Fruit fly (Drosophila melanogaster) whole organism, pupa: ENCODE measurements around the gene CG43075.
A peak's percentile ranks its signal among the peaks of the same experiment; 100 is the strongest.

Experiments used
- CG10348 ChIP-seq: fragments of 200-800 bp; sonication (Bioruptor generic); IDR thresholded peaks from 2 replicates; pipeline ENCODE4 v1.3.6; 2022; ENCODE audit warnings: missing biosample characterization, missing genetic modification characterization
- CG12605 ChIP-seq: fragments of 200-800 bp; sonication (Bioruptor generic); IDR thresholded peaks from 2 replicates; pipeline ENCODE4 v1.3.6; 2022; ENCODE audit warnings: missing biosample characterization, missing genetic modification characterization
- CG13204 ChIP-seq: fragments of 200-800 bp; sonication (Bioruptor generic); optimal IDR thresholded peaks from 2 replicates; lab custom pipeline; 2018; ENCODE audit warnings: missing biosample characterization, mild to moderate bottlenecking, missing genetic modification characterization, moderate library complexity
- CG14655 ChIP-seq: fragments of 200-800 bp; sonication (Bioruptor generic); optimal IDR thresholded peaks from 3 replicates; lab custom pipeline; 2017; ENCODE audit warnings: mild to moderate bottlenecking, missing biosample characterization, missing genetic modification reagents, missing genetic modification characterization
- CG15710 ChIP-seq: fragments of 200-800 bp; sonication (Bioruptor generic); optimal IDR thresholded peaks from 2 replicates; lab custom pipeline; 2018; ENCODE audit warnings: missing biosample characterization, mild to moderate bottlenecking, missing genetic modification characterization, moderate library complexity
- CG17806 ChIP-seq: fragments of 200-800 bp; sonication (Bioruptor generic); optimal IDR thresholded peaks from 2 replicates; lab custom pipeline; 2018; ENCODE audit warnings: missing biosample characterization, mild to moderate bottlenecking, missing genetic modification characterization, moderate library complexity
- CG32121 ChIP-seq: fragments of 200-800 bp; sonication (Bioruptor generic); IDR thresholded peaks from 2 replicates; pipeline ENCODE4 v1.3.6; 2022; ENCODE audit warnings: missing biosample characterization, missing genetic modification characterization
- CG34367 ChIP-seq: fragments of 200-800 bp; sonication (Bioruptor generic); optimal IDR thresholded peaks from 2 replicates; lab custom pipeline; 2018; ENCODE audit warnings: missing biosample characterization, mild to moderate bottlenecking, missing genetic modification characterization
- CG4496 ChIP-seq: fragments of 200-800 bp; sonication (Bioruptor generic); IDR thresholded peaks from 3 replicates; pipeline ENCODE4 v1.3.6; 2022; ENCODE audit warnings: missing biosample characterization, missing genetic modification characterization
- CG8159 ChIP-seq: fragments of 200-800 bp; sonication (Bioruptor generic); optimal IDR thresholded peaks from 3 replicates; lab custom pipeline; 2018; ENCODE audit warnings: missing biosample characterization, mild to moderate bottlenecking, missing genetic modification characterization, moderate library complexity
- CG8301 ChIP-seq: fragments of 200-800 bp; sonication (Bioruptor generic); optimal IDR thresholded peaks from 2 replicates; lab custom pipeline; 2018; ENCODE audit warnings: missing biosample characterization, mild to moderate bottlenecking, missing genetic modification characterization
- CG9948 ChIP-seq: fragments of 200-800 bp; sonication (Bioruptor generic); optimal IDR thresholded peaks from 2 replicates; lab custom pipeline; 2018; ENCODE audit warnings: missing biosample characterization, mild to moderate bottlenecking, missing genetic modification characterization, moderate library complexity
- D1 ChIP-seq: fragments of 200-800 bp; sonication (Bioruptor generic); optimal IDR thresholded peaks from 2 replicates; lab custom pipeline; 2018; ENCODE audit warnings: missing biosample characterization, mild to moderate bottlenecking, missing genetic modification characterization, moderate library complexity
- EcR ChIP-seq: fragments of 200-800 bp; sonication (Bioruptor generic); optimal IDR thresholded peaks from 3 replicates; lab custom pipeline; 2019; ENCODE audit warnings: missing biosample characterization, missing genetic modification characterization, mild to moderate bottlenecking, moderate library complexity, missing genetic modification reagents
- Ets98B ChIP-seq: fragments of 200-800 bp; sonication (Bioruptor generic); IDR thresholded peaks from 2 replicates; pipeline ENCODE4 v1.3.6; 2022; ENCODE audit warnings: missing biosample characterization, missing genetic modification characterization
- Pif1A ChIP-seq: fragments of 200-800 bp; sonication (Bioruptor generic); optimal IDR thresholded peaks from 3 replicates; lab custom pipeline; 2016; ENCODE audit warnings: missing biosample characterization, missing genetic modification characterization
- Pif1B ChIP-seq: fragments of 200-800 bp; sonication (Bioruptor generic); optimal IDR thresholded peaks from 3 replicates; lab custom pipeline; 2016; ENCODE audit warnings: missing biosample characterization, missing genetic modification characterization
- Snoo ChIP-seq: fragments of 200-800 bp; sonication (Bioruptor generic); optimal IDR thresholded peaks from 3 replicates; lab custom pipeline; 2017; ENCODE audit warnings: missing biosample characterization, mild to moderate bottlenecking, missing genetic modification characterization, inconsistent platforms
- fd96Ca ChIP-seq: fragments of 200-800 bp; sonication (Bioruptor generic); IDR thresholded peaks from 3 replicates; pipeline ENCODE4 v1.3.6; 2022; ENCODE audit warnings: missing biosample characterization, missing genetic modification characterization
- gl ChIP-seq: fragments of 200-800 bp; sonication (Bioruptor generic); optimal IDR thresholded peaks from 2 replicates; lab custom pipeline; 2018; ENCODE audit warnings: missing biosample characterization, mild to moderate bottlenecking, missing genetic modification characterization
- rn ChIP-seq: fragments of 200-800 bp; sonication (Bioruptor generic); IDR thresholded peaks from 2 replicates; pipeline ENCODE4 v1.3.6; 2022; ENCODE audit warnings: missing biosample characterization, missing genetic modification characterization

The CG43075 gene

DNA sequence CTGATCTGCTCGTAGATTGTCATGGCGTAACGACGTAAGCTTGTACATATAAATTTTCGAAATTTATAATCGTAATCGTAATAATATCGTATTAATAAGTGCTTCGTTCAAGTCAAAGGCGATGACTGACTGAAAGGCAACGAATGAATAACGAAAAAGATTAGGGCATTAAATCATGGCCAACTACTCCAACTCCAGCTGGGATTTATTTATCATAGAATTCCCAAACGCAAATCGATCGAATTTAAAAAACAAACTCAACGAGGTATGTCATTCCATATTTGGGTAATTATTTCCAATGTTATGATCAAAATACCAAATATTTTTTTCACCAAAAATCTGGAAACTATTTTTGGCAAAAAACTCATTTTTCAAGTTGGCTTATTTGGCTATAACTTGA lies at the start of gene CG43075:
Gene CG43075, minus strand, starts transcription at position 101 of the 400 bp plus-strand sequence.
- TF ChIP-seq CG9948 (tag; lab: Kevin White, UChicago) (no peak), CG4496 (GFP tag; lab: Robert Waterston, UW) (no peak), D1 (tag; lab: Kevin White, UChicago) (no peak), fd96Ca (no peak), CG32121 (no peak), CG17806 (tag; lab: Kevin White, UChicago) (no peak), CG8301 (tag; lab: Kevin White, UChicago) (no peak), CG14655 (GFP tag; lab: Kevin White, UChicago) (no peak), CG13204 (GFP tag; lab: Kevin White, UChicago) (no peak), gl (tag; lab: Kevin White, UChicago) (no peak), CG34367 (no peak), Pif1A (GFP tag; lab: Kevin White, UChicago) (no peak)

DNA sequence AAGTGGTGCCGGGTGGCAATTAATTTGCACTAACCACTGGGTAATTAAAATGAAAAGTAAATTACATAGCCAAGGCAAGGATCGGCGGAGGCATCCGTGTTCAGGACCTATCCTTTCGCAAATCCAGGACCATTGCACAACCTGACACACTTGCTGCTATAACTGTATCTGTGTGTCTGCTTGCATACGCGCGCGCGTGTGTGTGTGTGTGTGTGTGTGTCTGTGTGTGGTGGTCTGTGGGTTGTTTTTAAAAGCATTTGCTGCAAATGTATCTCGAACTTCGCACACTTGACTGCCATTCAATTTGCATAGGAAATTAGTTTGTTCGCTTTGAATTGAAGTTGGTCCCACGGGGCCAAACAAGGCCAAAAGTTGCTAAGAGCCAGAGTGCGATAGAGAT lies 38.3 kb upstream of the CG43075 start:
- no peak for TF ChIP-seq Pif1B (GFP tag; lab: Kevin White, UChicago)
- no peak for TF ChIP-seq CG15710
- TF ChIP-seq CG9948 (tag; lab: Kevin White, UChicago) = no peak
- TF ChIP-seq CG4496 (GFP tag; lab: Robert Waterston, UW) = no peak
- TF ChIP-seq fd96Ca = no peak
- no peak for TF ChIP-seq rn (GFP tag; lab: Robert Waterston, UW)
- TF ChIP-seq D1 (tag; lab: Kevin White, UChicago) = no peak

DNA sequence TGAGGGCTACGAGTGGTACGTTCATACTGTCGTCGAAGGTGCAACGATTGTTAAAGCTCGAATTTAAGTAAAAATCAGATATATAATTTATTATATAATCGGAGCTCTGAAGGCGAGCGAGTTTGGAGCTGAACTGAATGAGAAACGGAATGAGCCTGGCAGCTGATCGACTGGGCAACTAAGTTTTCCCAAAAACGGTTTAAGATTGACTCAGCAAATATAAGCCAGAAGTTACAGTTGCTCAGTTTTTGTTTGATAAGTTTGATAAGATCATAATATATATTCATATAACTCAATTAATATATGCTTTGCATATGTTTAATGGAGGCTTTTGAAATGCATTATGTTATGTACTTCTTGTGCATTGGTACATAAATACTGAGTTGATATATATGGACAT lies 23.8 kb upstream of the CG43075 start, which contains the start of gene PPYR1:
Gene PPYR1, minus strand, starts transcription at position 101 of the 400 bp plus-strand sequence.
- TF ChIP-seq Pif1B (GFP tag; lab: Kevin White, UChicago) = no peak
- TF ChIP-seq rn (GFP tag; lab: Robert Waterston, UW) = no peak
- TF ChIP-seq fd96Ca = no peak
- no peak for TF ChIP-seq Ets98B
- no peak for TF ChIP-seq Pif1A (GFP tag; lab: Kevin White, UChicago)
- no peak for TF ChIP-seq EcR (GFP tag; lab: Kevin White, UChicago)
- no peak for TF ChIP-seq CG13204 (GFP tag; lab: Kevin White, UChicago)
- TF ChIP-seq CG4496 (GFP tag; lab: Robert Waterston, UW) = no peak
- no peak for TF ChIP-seq gl (tag; lab: Kevin White, UChicago)

DNA sequence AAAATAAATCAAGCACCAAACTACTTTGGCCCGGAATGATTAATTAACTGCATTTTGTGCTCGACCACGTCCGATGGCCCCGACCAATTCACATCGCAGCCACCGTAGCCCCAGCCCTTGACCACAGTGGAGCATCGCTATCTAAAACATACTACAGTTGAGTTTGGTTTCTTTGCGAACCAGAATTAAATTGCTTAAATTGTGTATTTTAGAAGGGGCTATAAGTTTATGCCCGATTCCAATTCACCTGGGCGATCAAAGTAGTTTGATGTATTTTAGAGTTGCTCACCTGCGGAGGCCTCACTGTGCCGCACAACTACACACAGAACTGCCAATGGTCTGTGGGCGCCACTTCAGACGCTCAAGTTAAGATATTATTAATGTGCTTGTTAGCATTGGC lies 14.3 kb upstream of the CG43075 start:
- no peak for TF ChIP-seq Pif1B (GFP tag; lab: Kevin White, UChicago)
- no peak for TF ChIP-seq CG15710
- no peak for TF ChIP-seq Snoo (tag; lab: Kevin White, UChicago)
- no peak for TF ChIP-seq CG17806 (tag; lab: Kevin White, UChicago)

DNA sequence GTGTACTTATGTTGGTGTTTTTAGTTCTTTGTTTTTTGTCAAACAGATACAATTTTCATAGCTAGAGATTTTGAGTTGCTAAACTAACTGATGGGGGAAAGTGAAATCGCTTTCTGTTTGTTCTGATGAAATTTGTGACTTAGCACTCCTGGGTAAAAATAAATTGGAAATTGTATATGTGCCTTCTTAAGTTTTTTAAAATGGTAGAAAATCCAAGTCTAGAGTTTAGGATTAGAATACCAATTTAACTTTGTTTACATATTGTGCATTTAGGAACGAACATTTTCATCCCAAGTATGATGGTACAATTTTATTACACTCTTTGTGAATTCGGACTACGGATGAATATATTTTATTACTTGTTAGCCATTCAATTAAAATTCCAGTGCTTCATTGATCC lies 8.8 kb upstream of the CG43075 start, which contains the start of gene CG9101:
Gene CG9101, minus strand, starts transcription at position 101 of the 400 bp plus-strand sequence.
- TF ChIP-seq CG10348 (GFP tag; lab: Robert Waterston, UW) = no peak
- TF ChIP-seq CG14655 (GFP tag; lab: Kevin White, UChicago) = no peak

DNA sequence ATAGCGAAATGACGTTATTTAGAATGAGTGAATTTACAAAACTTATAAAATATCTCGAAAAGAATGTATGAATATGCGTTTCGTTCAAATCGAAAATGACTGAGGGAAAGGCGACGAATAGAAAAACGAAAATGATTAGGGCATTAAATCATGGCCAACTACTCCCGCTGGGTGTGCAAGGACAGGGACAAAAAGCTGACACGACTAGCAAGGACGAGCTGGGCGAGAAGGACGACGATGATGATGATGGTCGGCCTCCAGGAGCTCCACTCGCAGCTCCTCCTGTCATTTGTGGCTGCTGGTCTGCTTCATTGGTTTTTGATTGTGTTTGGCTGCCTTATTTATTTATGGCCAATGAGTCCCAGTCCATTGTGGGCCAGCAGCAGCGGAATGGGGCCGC lies 2.5 kb upstream of the CG43075 start, which contains the start of gene CG43076:
Gene CG43076, minus strand, starts transcription at position 101 of the 400 bp plus-strand sequence.
- TF ChIP-seq EcR (GFP tag; lab: Kevin White, UChicago) (no peak), CG15710 (no peak), CG9948 (tag; lab: Kevin White, UChicago) (no peak)

DNA sequence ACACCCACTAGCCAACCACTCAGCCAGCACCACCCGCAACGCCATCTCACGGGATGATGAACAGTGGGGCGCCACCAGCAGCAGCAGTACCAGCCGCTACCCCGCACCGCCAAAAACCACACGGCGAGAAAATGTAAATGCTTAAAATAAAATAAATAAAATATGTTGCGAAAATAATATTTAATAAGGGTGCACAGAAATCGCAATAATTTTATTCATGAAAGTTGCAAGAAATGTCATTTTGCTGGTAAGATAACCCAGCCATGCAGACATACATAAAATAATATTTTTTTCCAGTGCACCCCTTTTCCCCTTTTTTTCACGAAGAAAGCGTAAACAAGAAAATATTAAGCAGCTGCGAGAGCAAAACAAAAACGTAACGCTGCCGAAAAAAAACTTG lies 4.9 kb downstream of the CG43075 start:
- TF ChIP-seq Ets98B (no peak), CG8159 (tag; lab: Kevin White, UChicago) (peak; percentile 19), gl (tag; lab: Kevin White, UChicago) (no peak), fd96Ca (0 out of 3 replicates have a peak, but pooled peaks have one; percentile 32), CG14655 (GFP tag; lab: Kevin White, UChicago) (peak; percentile 2)

DNA sequence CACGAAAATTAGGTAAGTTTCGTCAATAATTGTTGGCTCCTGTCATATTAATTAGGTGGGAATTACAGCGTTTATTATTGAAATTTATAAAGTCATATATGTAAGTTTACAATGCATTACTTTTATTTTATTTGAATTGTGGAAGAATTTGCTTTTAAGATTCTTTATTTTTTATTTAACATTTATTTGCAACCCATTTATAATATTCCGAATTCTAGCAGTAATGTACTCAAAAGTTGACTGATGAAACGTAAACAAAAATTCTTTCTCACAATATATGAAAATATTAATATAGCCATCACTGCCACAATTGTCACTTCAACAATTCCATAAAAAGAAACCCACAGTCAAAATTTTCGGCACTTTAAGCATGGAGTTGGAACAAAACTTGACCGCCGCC lies 10.9 kb downstream of the CG43075 start, which contains the start of gene CG5662:
Gene CG5662, plus strand, starts transcription at position 301 of the 400 bp plus-strand sequence.
- TF ChIP-seq CG12605 (GFP tag; lab: Robert Waterston, UW) (no peak), Snoo (tag; lab: Kevin White, UChicago) (no peak), Ets98B (no peak), CG4496 (GFP tag; lab: Robert Waterston, UW) (no peak), CG8301 (tag; lab: Kevin White, UChicago) (no peak), CG34367 (no peak), gl (tag; lab: Kevin White, UChicago) (no peak), fd96Ca (no peak), CG13204 (GFP tag; lab: Kevin White, UChicago) (no peak)
- TF ChIP-seq, all 21 proteins: peak for 0
